Fruit fly (Drosophila melanogaster) S2 (cell line): ENCODE measurements around the gene REPTOR.

Source experiments
- CG8478 ChIP-seq: fragments of >200 bp; optimal IDR thresholded peaks from 2 replicates; lab custom pipeline; 2018
- CTCF ChIP-seq, 2 experiments: fragments of >200 bp; optimal IDR thresholded peaks; 2 replicates each; lab custom pipeline; 2018

DNA sequence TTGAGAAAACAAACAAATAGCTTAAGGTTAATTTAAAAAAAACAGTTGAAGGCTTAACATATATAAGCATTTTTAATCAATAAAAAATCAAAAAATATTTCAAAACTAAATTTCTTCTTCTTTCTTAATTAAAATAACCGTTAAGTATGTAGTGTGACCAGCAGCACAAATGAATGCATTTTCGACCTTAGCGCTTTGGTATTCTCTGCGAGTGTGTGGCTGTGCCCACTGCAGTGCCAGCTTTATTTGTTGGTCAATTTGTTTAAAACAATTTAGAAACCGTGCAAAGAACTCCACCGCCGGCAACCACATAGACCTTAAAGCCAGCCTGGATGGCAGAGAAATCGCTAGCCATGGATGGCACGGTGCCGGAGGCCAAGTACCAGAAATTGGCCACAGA is 54.8 kb downstream of the REPTOR start, which contains the start of gene CG6607:
- TF ChIP-seq CTCF (optimal IDR thresholded peaks at IDR 0.05; lab: Kevin White, UChicago) (no peak), CG8478 (lab: Kevin White, UChicago) (no peak)
